Worm (Caenorhabditis elegans): ENCODE data around the gene R10F2.4.
"Not testable (repeated sequence)": the region's sequence is repeated elsewhere in the genome, so short reads cannot be mapped to it uniquely, and the experiment has no call there.

Gene R10F2.4

ce11 chrIII:2965534-2965933 lies 42.6 kb upstream of the R10F2.4 start, which contains the start of gene H05C05.2:
TSS of gene H05C05.2 (minus strand) at chrIII:2965634.
- TF ChIP-seq let-607 (tag; optimal IDR thresholded peaks at IDR 0.05) = no peak
- no peak for TF ChIP-seq mcd-1 (GFP tag; IDR thresholded peaks at IDR 0.05)
- no peak for TF ChIP-seq ama-1 (optimal IDR thresholded peaks at IDR 0.05)
- no peak for TF ChIP-seq ama-1 (GFP tag; optimal IDR thresholded peaks at IDR 0.05)
- no peak for TF ChIP-seq hmg-20 (GFP tag; IDR thresholded peaks at IDR 0.05)
- no peak for TF ChIP-seq cebp-1 (GFP tag; IDR thresholded peaks at IDR 0.05)
- TF ChIP-seq cebp-1 (tag; optimal IDR thresholded peaks at IDR 0.05) = no peak
- no peak for TF ChIP-seq hlh-12 (tag; optimal IDR thresholded peaks at IDR 0.05)
- TF ChIP-seq chd-7 (tag; optimal IDR thresholded peaks at IDR 0.05) = no peak
- no peak for TF ChIP-seq nhr-27 (tag; optimal IDR thresholded peaks at IDR 0.05)
- TF ChIP-seq ztf-22 (GFP tag; optimal IDR thresholded peaks at IDR 0.05) = no peak

ce11 chrIII:2962878-2963540 lies 40.1 kb upstream of the R10F2.4 start:
- TF ChIP-seq snpc-4 (GFP tag; optimal IDR thresholded peaks at IDR 0.05) = not testable (repeated sequence)
- TF ChIP-seq snpc-4 (tag; optimal IDR thresholded peaks at IDR 0.05) = peak in 3 of 4 experiments; percentile 15 to 83 (median 58)
- peak; percentile 64 for TF ChIP-seq snpc-1.1 (tag; optimal IDR thresholded peaks at IDR 0.05; ENCODE audit: insufficient read depth)

ce11 chrIII:2961840-2962239 lies 38.9 kb upstream of the R10F2.4 start:
- TF ChIP-seq him-1 (tag; optimal IDR thresholded peaks at IDR 0.05) (peak; percentile 83), lir-1 (GFP tag; conservative IDR thresholded peaks at IDR 0.05) (no peak), lin-40 (tag; optimal IDR thresholded peaks at IDR 0.05) (no peak)

- TF ChIP-seq F22D6.2 (tag; optimal IDR thresholded peaks at IDR 0.05) = no peak
- TF ChIP-seq hmg-1.2 (GFP tag; IDR thresholded peaks at IDR 0.05) = no peak
- no peak for TF ChIP-seq madf-6 (GFP tag; IDR thresholded peaks at IDR 0.05)
- no peak for TF ChIP-seq ztf-6 (GFP tag; IDR thresholded peaks at IDR 0.05)
- no peak for TF ChIP-seq sdz-38 (tag; optimal IDR thresholded peaks at IDR 0.05)
- TF ChIP-seq ztf-22 (GFP tag; optimal IDR thresholded peaks at IDR 0.05) = no peak
Measured at ce11 chrIII:2952437-2952836, 29.5 kb upstream of the R10F2.4 start.

- TF ChIP-seq ztf-28 (GFP tag; IDR thresholded peaks at IDR 0.05) (no peak), mcd-1 (GFP tag; IDR thresholded peaks at IDR 0.05) (0 out of 2 replicates have a peak, but pooled peaks have one; percentile 25), ztf-3 (GFP tag; optimal IDR thresholded peaks at IDR 0.05) (no peak), nhr-179 (tag; optimal IDR thresholded peaks at IDR 0.05) (no peak), rcor-1 (GFP tag; IDR thresholded peaks at IDR 0.05) (no peak), atf-7 (tag; optimal IDR thresholded peaks at IDR 0.05) (peak; percentile 95), egl-44 (GFP tag; IDR thresholded peaks at IDR 0.05) (no peak), attf-6 (GFP tag; IDR thresholded peaks at IDR 0.05) (no peak), ccch-3 (GFP tag; optimal IDR thresholded peaks at IDR 0.05) (no peak), nfya-2 (GFP tag; IDR thresholded peaks at IDR 0.05) (no peak), repo-1 (tag; optimal IDR thresholded peaks at IDR 0.05) (no peak), snpc-4 (GFP tag; optimal IDR thresholded peaks at IDR 0.05) (no peak), snpc-4 (tag; optimal IDR thresholded peaks at IDR 0.05) (no peak), B0035.1 (tag; optimal IDR thresholded peaks at IDR 0.05) (no peak), lir-1 (GFP tag; conservative IDR thresholded peaks at IDR 0.05) (no peak), mxl-1 (tag; optimal IDR thresholded peaks at IDR 0.05) (no peak), ama-1 (optimal IDR thresholded peaks at IDR 0.05) (no peak), ama-1 (GFP tag; optimal IDR thresholded peaks at IDR 0.05) (no peak), F52B5.7 (tag; optimal IDR thresholded peaks at IDR 0.05) (no peak), nfya-1 (tag; optimal IDR thresholded peaks at IDR 0.05; ENCODE audit: borderline replicate concordance, insufficient read depth) (no peak), lin-35 (GFP tag; optimal IDR thresholded peaks at IDR 0.05) (no peak), unc-130 (GFP tag; optimal IDR thresholded peaks at IDR 0.05) (no peak), madf-6 (GFP tag; IDR thresholded peaks at IDR 0.05) (no peak), let-607 (tag; optimal IDR thresholded peaks at IDR 0.05) (peak in 1 of 2 experiments; percentile 26), nfyb-1 (GFP tag; IDR thresholded peaks at IDR 0.05) (no peak), attf-5 (GFP tag; optimal IDR thresholded peaks at IDR 0.05) (peak; percentile 25)
Measured at ce11 chrIII:2948310-2948961, 25.5 kb upstream of the R10F2.4 start.
